Fruit fly (Drosophila melanogaster) whole organism, embryonic: Measurements from ENCODE around the gene Suv3.
A peak's percentile ranks its signal among the peaks of the same experiment; 100 is the strongest.

Experiments used
- Aef1 ChIP-seq: fragments of 200-800 bp; sonication (Bioruptor generic); IDR thresholded peaks from 3 replicates; pipeline ENCODE4 v1.3.6; 2022; ENCODE audit warnings: missing biosample characterization, missing genetic modification characterization
- Atf-2 ChIP-seq: fragments of 200-800 bp; sonication (Bioruptor generic); optimal IDR thresholded peaks from 2 replicates; lab custom pipeline; 2016; ENCODE audit warnings: missing biosample characterization, missing genetic modification characterization
- CG11085 ChIP-seq: fragments of 200-800 bp; sonication (Bioruptor generic); IDR thresholded peaks from 2 replicates; pipeline ENCODE4 v1.3.6; 2022; ENCODE audit warnings: missing biosample characterization, missing genetic modification characterization
- CG11560 ChIP-seq: fragments of 200-800 bp; sonication (Bioruptor generic); IDR thresholded peaks from 3 replicates; pipeline ENCODE4 v1.3.6; 2022; ENCODE audit warnings: missing biosample characterization, missing genetic modification characterization
- CG12104 ChIP-seq: fragments of 200-800 bp; sonication (Bioruptor generic); optimal IDR thresholded peaks from 3 replicates; lab custom pipeline; 2016; ENCODE audit warnings: missing biosample characterization, missing genetic modification characterization
- CG12299 ChIP-seq: fragments of 200-800 bp; sonication (Bioruptor generic); optimal IDR thresholded peaks from 2 replicates; lab custom pipeline; 2018; ENCODE audit warnings: missing biosample characterization, mild to moderate bottlenecking, missing genetic modification characterization
- CG12769 ChIP-seq: fragments of 200-800 bp; sonication (Bioruptor generic); optimal IDR thresholded peaks from 2 replicates; lab custom pipeline; 2019; ENCODE audit warnings: missing biosample characterization, mild to moderate bottlenecking, missing genetic modification characterization, moderate library complexity
- CG13123 ChIP-seq: fragments of 200-800 bp; sonication (Bioruptor generic); optimal IDR thresholded peaks from 2 replicates; lab custom pipeline; 2016; ENCODE audit warnings: missing biosample characterization, missing genetic modification characterization
- CG13287 ChIP-seq: fragments of 200-800 bp; sonication (Bioruptor generic); IDR thresholded peaks from 2 replicates; pipeline ENCODE4 v1.3.6; 2022; ENCODE audit warnings: missing biosample characterization, missing genetic modification characterization; ENCODE audit not compliant: partially characterized antibody
- CG14860 ChIP-seq: fragments of 200-800 bp; sonication (Bioruptor generic); IDR thresholded peaks from 3 replicates; pipeline ENCODE4 v1.3.6; 2022; ENCODE audit warnings: missing biosample characterization, missing genetic modification characterization; ENCODE audit not compliant: partially characterized antibody
- CG14965 ChIP-seq: fragments of 200-800 bp; sonication (Bioruptor generic); optimal IDR thresholded peaks from 2 replicates; lab custom pipeline; 2016; ENCODE audit warnings: missing biosample characterization, missing genetic modification characterization, borderline replicate concordance
- CG16815 ChIP-seq: fragments of 200-800 bp; sonication (Bioruptor generic); optimal IDR thresholded peaks from 3 replicates; lab custom pipeline; 2017; ENCODE audit warnings: missing biosample characterization, mild to moderate bottlenecking, missing genetic modification characterization
- CG17186 ChIP-seq: fragments of 200-800 bp; sonication (Bioruptor generic); optimal IDR thresholded peaks from 3 replicates; lab custom pipeline; 2017; ENCODE audit warnings: missing biosample characterization, missing genetic modification reagents, missing genetic modification characterization
- CG18262 ChIP-seq: fragments of 200-800 bp; optimal IDR thresholded peaks from 3 replicates; lab custom pipeline; 2019; ENCODE audit warnings: missing biosample characterization, mild to moderate bottlenecking, missing genetic modification characterization, moderate library complexity
- CG2889 ChIP-seq: fragments of 200-800 bp; sonication (Bioruptor generic); IDR thresholded peaks from 3 replicates; pipeline ENCODE4 v1.3.6; 2022; ENCODE audit warnings: missing biosample characterization, missing genetic modification characterization
- CG31224 ChIP-seq: fragments of 200-800 bp; sonication (Bioruptor generic); IDR thresholded peaks from 2 replicates; pipeline ENCODE4 v1.3.6; 2022; ENCODE audit warnings: missing biosample characterization, missing genetic modification characterization
- CG31388 ChIP-seq: fragments of 200-800 bp; sonication (Bioruptor generic); optimal IDR thresholded peaks from 2 replicates; lab custom pipeline; 2016; ENCODE audit warnings: missing biosample characterization, missing genetic modification characterization
- CG4360 ChIP-seq: fragments of 200-800 bp; sonication (Bioruptor generic); IDR thresholded peaks from 2 replicates; pipeline ENCODE4 v1.3.6; 2022; ENCODE audit warnings: missing biosample characterization, missing genetic modification characterization
- CG43689 ChIP-seq: fragments of 200-800 bp; sonication (Bioruptor generic); IDR thresholded peaks from 2 replicates; pipeline ENCODE4 v1.3.6; 2022; ENCODE audit warnings: missing biosample characterization, missing genetic modification characterization
- CG4424 ChIP-seq: fragments of 200-800 bp; sonication (Bioruptor generic); optimal IDR thresholded peaks from 3 replicates; lab custom pipeline; 2016; ENCODE audit warnings: missing biosample characterization, missing genetic modification characterization
- CG4707 ChIP-seq: fragments of 200-800 bp; sonication (Bioruptor generic); optimal IDR thresholded peaks from 2 replicates; lab custom pipeline; 2018; ENCODE audit warnings: missing biosample characterization, mild to moderate bottlenecking, missing genetic modification characterization, moderate library complexity
- CG7839 ChIP-seq: fragments of 200-800 bp; sonication (Bioruptor generic); optimal IDR thresholded peaks from 3 replicates; lab custom pipeline; 2018; ENCODE audit warnings: missing biosample characterization, mild to moderate bottlenecking, missing genetic modification characterization, moderate library complexity
- CG8290 ChIP-seq, 3 experiments: fragments of 200-800 bp; sonication (Bioruptor generic); optimal IDR thresholded peaks; 2 replicates each; lab custom pipeline; 2016 to 2019; ENCODE audit warnings: missing biosample characterization in 3 of 3, missing genetic modification characterization in 3 of 3, mild to moderate bottlenecking in 2 of 3, moderate library complexity in 1 of 3
- CG8388 ChIP-seq: fragments of 200-800 bp; sonication (Bioruptor generic); optimal IDR thresholded peaks from 2 replicates; lab custom pipeline; 2019; ENCODE audit warnings: missing biosample characterization, mild to moderate bottlenecking, missing genetic modification characterization, moderate library complexity
- CG9437 ChIP-seq: fragments of 200-800 bp; sonication (Bioruptor generic); optimal IDR thresholded peaks from 2 replicates; lab custom pipeline; 2018; ENCODE audit warnings: missing biosample characterization, mild to moderate bottlenecking, missing genetic modification characterization
- D19B ChIP-seq: fragments of 200-800 bp; sonication (Bioruptor generic); optimal IDR thresholded peaks from 2 replicates; lab custom pipeline; 2017; ENCODE audit warnings: missing biosample characterization, mild to moderate bottlenecking, missing genetic modification characterization
- Dek ChIP-seq: fragments of 200-800 bp; sonication (Bioruptor generic); optimal IDR thresholded peaks from 3 replicates; lab custom pipeline; 2019; ENCODE audit warnings: missing biosample characterization, mild to moderate bottlenecking, missing genetic modification characterization, moderate library complexity
- Dfd ChIP-seq, 2 experiments: fragments of >200 bp; optimal IDR thresholded peaks; 2 replicates each; lab custom pipeline; 2017; ENCODE audit warnings: missing biosample characterization in 2 of 2, missing genetic modification characterization in 2 of 2
- Doc3 ChIP-seq: fragments of 200-800 bp; sonication (Bioruptor generic); IDR thresholded peaks from 3 replicates; pipeline ENCODE4 v1.3.6; 2022; ENCODE audit warnings: missing biosample characterization, missing genetic modification characterization; ENCODE audit not compliant: partially characterized antibody
- Opbp ChIP-seq: fragments of 200-800 bp; sonication (Bioruptor generic); IDR thresholded peaks from 3 replicates; pipeline ENCODE4 v1.3.6; 2022; ENCODE audit warnings: missing biosample characterization, missing genetic modification characterization; ENCODE audit not compliant: partially characterized antibody
- Scr ChIP-seq: fragments of 200-800 bp; sonication (Bioruptor generic); IDR thresholded peaks from 2 replicates; pipeline ENCODE4 v1.3.6; 2022; ENCODE audit warnings: missing biosample characterization, missing genetic modification characterization; ENCODE audit not compliant: partially characterized antibody
- Spps ChIP-seq: fragments of 200-800 bp; sonication (Bioruptor generic); optimal IDR thresholded peaks from 2 replicates; lab custom pipeline; 2018; ENCODE audit warnings: missing biosample characterization, mild to moderate bottlenecking, missing genetic modification characterization
- Stat92E ChIP-seq, 3 experiments: fragments of >200 bp in 2 of 3; fragments of 200-800 bp in 1 of 3; sonication (Bioruptor generic) in 1 of 3; optimal IDR thresholded peaks; 2 replicates each; lab custom pipeline; 2017 to 2019; ENCODE audit warnings: missing biosample characterization in 3 of 3, missing genetic modification characterization in 3 of 3, mild to moderate bottlenecking in 1 of 3, moderate library complexity in 1 of 3
- Tbp ChIP-seq: fragments of >200 bp; optimal IDR thresholded peaks from 2 replicates; lab custom pipeline; 2018; ENCODE audit warnings: missing biosample characterization, missing genetic modification characterization
- caup ChIP-seq: fragments of 200-800 bp; sonication (Bioruptor generic); optimal IDR thresholded peaks from 3 replicates; lab custom pipeline; 2017; ENCODE audit warnings: missing biosample characterization, mild to moderate bottlenecking, missing genetic modification characterization, moderate library complexity; ENCODE audit not compliant: severe bottlenecking
- cg ChIP-seq: fragments of 200-800 bp; sonication (Bioruptor generic); optimal IDR thresholded peaks from 3 replicates; lab custom pipeline; 2019; ENCODE audit warnings: missing biosample characterization, mild to moderate bottlenecking, missing genetic modification characterization, moderate library complexity
- croc ChIP-seq: fragments of 200-800 bp; sonication (Bioruptor generic); conservative IDR thresholded peaks from 3 replicates; pipeline ENCODE4 v1.3.6; 2022; ENCODE audit warnings: missing biosample characterization, missing genetic modification characterization
- fd3F ChIP-seq: fragments of 200-800 bp; sonication (Bioruptor generic); optimal IDR thresholded peaks from 2 replicates; lab custom pipeline; 2018; ENCODE audit warnings: missing biosample characterization, mild to moderate bottlenecking, missing genetic modification characterization, moderate library complexity
- gem ChIP-seq: fragments of 200-800 bp; sonication (Bioruptor generic); optimal IDR thresholded peaks from 2 replicates; lab custom pipeline; 2019; ENCODE audit warnings: missing biosample characterization, mild to moderate bottlenecking, missing genetic modification characterization, moderate library complexity
- ind ChIP-seq: fragments of 200-800 bp; sonication (Bioruptor generic); optimal IDR thresholded peaks from 3 replicates; lab custom pipeline; 2016; ENCODE audit warnings: missing biosample characterization, missing genetic modification characterization
- jumu ChIP-seq: fragments of 200-800 bp; sonication (Bioruptor generic); optimal IDR thresholded peaks from 3 replicates; lab custom pipeline; 2016; ENCODE audit warnings: missing biosample characterization, missing genetic modification characterization
- nau ChIP-seq: fragments of 200-800 bp; sonication (Bioruptor generic); optimal IDR thresholded peaks from 3 replicates; lab custom pipeline; 2017; ENCODE audit warnings: missing biosample characterization, mild to moderate bottlenecking, missing genetic modification characterization, missing genetic modification reagents
- nerfin-1 ChIP-seq: fragments of 200-800 bp; sonication (Bioruptor generic); optimal IDR thresholded peaks from 3 replicates; lab custom pipeline; 2019; ENCODE audit warnings: missing biosample characterization, mild to moderate bottlenecking, missing genetic modification characterization, moderate library complexity
- slbo ChIP-seq: fragments of 200-800 bp; sonication (Bioruptor generic); IDR thresholded peaks from 2 replicates; pipeline ENCODE4 v1.3.6; 2022; ENCODE audit warnings: missing biosample characterization, missing genetic modification characterization
- slou ChIP-seq: fragments of 200-800 bp; sonication (Bioruptor generic); optimal IDR thresholded peaks from 3 replicates; lab custom pipeline; 2016; ENCODE audit warnings: missing biosample characterization, missing genetic modification characterization
- ssp ChIP-seq: fragments of 200-800 bp; sonication (Bioruptor generic); IDR thresholded peaks from 2 replicates; pipeline ENCODE4 v1.3.6; 2022; ENCODE audit warnings: missing biosample characterization, missing genetic modification characterization
- ttk ChIP-seq: fragments of 200-800 bp; sonication (Bioruptor generic); IDR thresholded peaks from 2 replicates; pipeline ENCODE4 v2.1.2; 2022; ENCODE audit warnings: missing biosample characterization, missing genetic modification characterization
- wek ChIP-seq: fragments of 200-800 bp; sonication (Bioruptor generic); optimal IDR thresholded peaks from 3 replicates; lab custom pipeline; 2018; ENCODE audit warnings: missing biosample characterization, mild to moderate bottlenecking, missing genetic modification characterization, moderate library complexity
- zen ChIP-seq: fragments of 200-800 bp; sonication (Bioruptor generic); optimal IDR thresholded peaks from 3 replicates; lab custom pipeline; 2018; ENCODE audit warnings: missing biosample characterization, mild to moderate bottlenecking, missing genetic modification characterization, moderate library complexity

The Suv3 gene

dm6 chr3R:4333964-4334363, 22.6 kb downstream of the Suv3 start, which contains the start of gene CG9776 (continued):
- TF ChIP-seq ind (peak; percentile 52), CG17186 (GFP tag; lab: Kevin White, UChicago) (peak; percentile 83), CG9437 (GFP tag; lab: Kevin White, UChicago) (peak; percentile 61), CG4707 (GFP tag; lab: Kevin White, UChicago) (no peak), ssp (GFP tag; lab: Robert Waterston, UW) (peak; percentile 99), CG4360 (no peak), Doc3 (GFP tag; lab: Robert Waterston, UW) (peak; percentile 90), CG31388 (GFP tag; lab: Kevin White, UChicago) (no peak), CG18262 (tag; lab: Kevin White, UChicago) (no peak), croc (GFP tag; lab: Robert Waterston, UW) (0 out of 3 replicates have a peak, but pooled peaks have one; percentile 17), CG12104 (GFP tag; lab: Kevin White, UChicago) (peak; percentile 46), fd3F (GFP tag; lab: Kevin White, UChicago) (peak; percentile 41), slou (GFP tag; lab: Kevin White, UChicago) (peak; percentile 6), gem (tag; lab: Kevin White, UChicago) (no peak), cg (GFP tag; lab: Kevin White, UChicago) (no peak), CG11085 (peak; percentile 55; the same call in 1 of the 2 replicates), nerfin-1 (tag; lab: Kevin White, UChicago) (no peak), CG12299 (tag; lab: Kevin White, UChicago) (peak; percentile 40), Dek (tag; lab: Kevin White, UChicago) (no peak), zen (tag; lab: Kevin White, UChicago) (peak; percentile 76), ttk (GFP tag; lab: Robert Waterston, UW) (no peak), CG12769 (tag; lab: Kevin White, UChicago) (no peak), caup (GFP tag; lab: Kevin White, UChicago) (no peak), Stat92E (GFP tag; optimal IDR thresholded peaks at IDR 0.05; lab: Kevin White, UChicago) (peak in 1 of 3 experiments; percentile 19), CG14860 (peak; percentile 97), slbo (GFP tag; lab: Robert Waterston, UW) (peak; percentile 78), Spps (tag; lab: Kevin White, UChicago) (no peak), CG8388 (GFP tag; lab: Kevin White, UChicago) (no peak), D19B (peak; percentile 15), Atf-2 (GFP tag; lab: Kevin White, UChicago) (peak; percentile 36), CG2889 (GFP tag; lab: Robert Waterston, UW) (no peak), nau (no peak), jumu (GFP tag; lab: Kevin White, UChicago) (peak; percentile 41), CG16815 (GFP tag; lab: Kevin White, UChicago) (no peak), CG43689 (GFP tag; lab: Robert Waterston, UW) (no peak), CG14965 (GFP tag; lab: Kevin White, UChicago) (no peak), wek (GFP tag; lab: Kevin White, UChicago) (peak; percentile 45), Dfd (GFP tag; optimal IDR thresholded peaks at IDR 0.05; lab: Kevin White, UChicago) (peak in 1 of 2 experiments; percentile 70), Aef1 (GFP tag; lab: Robert Waterston, UW) (no peak), CG13287 (GFP tag; lab: Robert Waterston, UW) (peak; percentile 98), CG8290 (GFP tag; optimal IDR thresholded peaks at IDR 0.05; lab: Kevin White, UChicago) (peak; percentile 84), CG8290 (tag; optimal IDR thresholded peaks at IDR 0.05; lab: Kevin White, UChicago) (peak; percentile 67 to 93), CG7839 (tag; lab: Kevin White, UChicago) (no peak), Opbp (GFP tag; lab: Robert Waterston, UW) (peak; percentile 98), CG4424 (GFP tag; lab: Kevin White, UChicago) (peak; percentile 51), CG13123 (GFP tag; lab: Kevin White, UChicago) (peak; percentile 4), Tbp (GFP tag; lab: Kevin White, UChicago) (no peak), Scr (GFP tag; lab: Robert Waterston, UW) (peak; percentile 97), CG11560 (peak; percentile 44; the same call in 1 of the 3 replicates), CG31224 (GFP tag; lab: Robert Waterston, UW) (peak; percentile 44)
